Worm (Caenorhabditis elegans): ENCODE measurements around the gene cht-3.

Gene cht-3

DNA sequence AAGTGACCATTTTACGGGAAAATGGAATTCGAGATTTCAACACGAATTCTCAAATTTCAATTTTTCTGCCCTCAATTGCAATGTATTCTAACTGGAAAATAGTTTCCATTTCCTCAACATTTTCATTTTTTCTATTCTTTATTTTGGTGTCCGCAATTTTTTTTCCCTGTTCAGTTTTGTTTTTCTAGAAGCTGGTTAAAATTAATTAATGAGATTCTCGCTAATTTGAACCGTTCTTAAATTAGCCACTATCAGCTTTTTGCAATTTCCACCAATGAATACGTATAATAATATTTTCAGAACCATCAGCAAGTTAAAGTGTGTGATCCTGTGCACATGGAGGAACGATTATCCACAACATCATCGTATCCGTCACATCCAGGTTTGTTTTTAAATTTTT, 46.1 kb upstream of the cht-3 start, which contains the start of gene jnk-1:
TSS of gene jnk-1 (plus strand) at position 301 of the 400 bp plus-strand sequence.
- TF ChIP-seq elt-1 (tag; optimal IDR thresholded peaks at IDR 0.05) (no peak), mdl-1 (tag; optimal IDR thresholded peaks at IDR 0.05) (no peak), egl-27 (tag; optimal IDR thresholded peaks at IDR 0.05) (no peak), nhr-237 (tag; optimal IDR thresholded peaks at IDR 0.05) (no peak), ztf-1 (GFP tag; conservative IDR thresholded peaks at IDR 0.05) (no peak), sem-4 (tag; optimal IDR thresholded peaks at IDR 0.05) (no peak)

DNA sequence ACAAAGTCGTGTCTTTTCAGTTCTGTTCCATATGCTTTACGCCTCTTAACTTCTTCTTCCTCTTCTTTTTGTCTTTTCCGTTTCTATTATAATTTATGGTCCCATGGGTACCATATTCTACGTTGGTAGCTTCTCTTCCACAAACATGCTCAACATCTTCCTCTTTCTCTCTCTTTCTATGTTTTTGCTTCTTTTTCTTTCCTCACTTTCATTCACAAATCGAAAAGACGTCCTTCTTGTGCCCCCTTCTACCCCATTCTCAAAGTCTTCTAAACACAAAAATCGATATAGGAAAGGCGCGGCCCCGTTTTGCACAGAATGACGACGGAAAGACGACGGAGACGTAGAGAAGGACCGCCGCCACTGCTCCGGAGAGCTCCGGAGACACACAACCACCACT, 44.7 kb upstream of the cht-3 start:
- TF ChIP-seq mab-5 (tag; optimal IDR thresholded peaks at IDR 0.05) (peak; percentile 95), unc-55 (GFP tag; optimal IDR thresholded peaks at IDR 0.05) (peak; percentile 53), C34F6.9 (tag; optimal IDR thresholded peaks at IDR 0.05) (peak; percentile 56), gmeb-1 (tag; optimal IDR thresholded peaks at IDR 0.05) (no peak), crh-2 (tag; optimal IDR thresholded peaks at IDR 0.05) (peak; percentile 57), peb-1 (tag; optimal IDR thresholded peaks at IDR 0.05) (no peak), sma-9 (GFP tag; optimal IDR thresholded peaks at IDR 0.05) (peak; percentile 5), sma-9 (tag; optimal IDR thresholded peaks at IDR 0.05) (no peak), elt-1 (tag; optimal IDR thresholded peaks at IDR 0.05) (no peak), zag-1 (tag; optimal IDR thresholded peaks at IDR 0.05) (peak; percentile 33), unc-62 (GFP tag; optimal IDR thresholded peaks at IDR 0.05) (no peak), skn-1 (tag; optimal IDR thresholded peaks at IDR 0.05) (no peak), Y55F3AM.14 (GFP tag; optimal IDR thresholded peaks at IDR 0.05) (peak; percentile 56), lsy-2 (tag; optimal IDR thresholded peaks at IDR 0.05) (peak in 1 of 2 experiments; percentile 65), F13H6.1 (tag; optimal IDR thresholded peaks at IDR 0.05) (peak; percentile 12), ztf-1 (GFP tag; conservative IDR thresholded peaks at IDR 0.05) (no peak), nhr-23 (tag; optimal IDR thresholded peaks at IDR 0.05) (no peak), ZK546.5 (tag; optimal IDR thresholded peaks at IDR 0.05) (no peak), R02D3.7 (tag; optimal IDR thresholded peaks at IDR 0.05) (no peak), nhr-10 (tag; optimal IDR thresholded peaks at IDR 0.05) (no peak), nhr-129 (tag; optimal IDR thresholded peaks at IDR 0.05) (peak; percentile 25), mdl-1 (tag; optimal IDR thresholded peaks at IDR 0.05) (no peak), lin-11 (tag; optimal IDR thresholded peaks at IDR 0.05) (no peak), snpc-4 (tag; optimal IDR thresholded peaks at IDR 0.05) (no peak), lin-39 (tag; optimal IDR thresholded peaks at IDR 0.05) (no peak), nhr-11 (tag; optimal IDR thresholded peaks at IDR 0.05) (no peak), egl-27 (tag; optimal IDR thresholded peaks at IDR 0.05) (no peak), mbf-1 (tag; optimal IDR thresholded peaks at IDR 0.05) (no peak)

ce11 chrIV:6959483-6959882, 43.9 kb upstream of the cht-3 start:
- TF ChIP-seq nhr-25 (tag; optimal IDR thresholded peaks at IDR 0.05) (no peak), lsy-2 (tag; optimal IDR thresholded peaks at IDR 0.05) (peak in 1 of 2 experiments; percentile 52), zag-1 (tag; optimal IDR thresholded peaks at IDR 0.05) (peak; percentile 16), unc-55 (GFP tag; optimal IDR thresholded peaks at IDR 0.05) (peak; percentile 24), aly-2 (tag; optimal IDR thresholded peaks at IDR 0.05) (no peak), sma-9 (GFP tag; optimal IDR thresholded peaks at IDR 0.05) (peak; percentile 17), sma-9 (tag; optimal IDR thresholded peaks at IDR 0.05) (no peak), C34F6.9 (tag; optimal IDR thresholded peaks at IDR 0.05) (peak; percentile 35), fos-1 (tag; optimal IDR thresholded peaks at IDR 0.05) (no peak), crh-2 (tag; optimal IDR thresholded peaks at IDR 0.05) (peak; percentile 27), peb-1 (tag; optimal IDR thresholded peaks at IDR 0.05) (no peak), dmd-4 (tag; optimal IDR thresholded peaks at IDR 0.05) (no peak), ztf-4 (tag; optimal IDR thresholded peaks at IDR 0.05) (no peak), sem-4 (tag; optimal IDR thresholded peaks at IDR 0.05) (peak; percentile 46), nhr-6 (tag; optimal IDR thresholded peaks at IDR 0.05) (peak; percentile 16)

DNA sequence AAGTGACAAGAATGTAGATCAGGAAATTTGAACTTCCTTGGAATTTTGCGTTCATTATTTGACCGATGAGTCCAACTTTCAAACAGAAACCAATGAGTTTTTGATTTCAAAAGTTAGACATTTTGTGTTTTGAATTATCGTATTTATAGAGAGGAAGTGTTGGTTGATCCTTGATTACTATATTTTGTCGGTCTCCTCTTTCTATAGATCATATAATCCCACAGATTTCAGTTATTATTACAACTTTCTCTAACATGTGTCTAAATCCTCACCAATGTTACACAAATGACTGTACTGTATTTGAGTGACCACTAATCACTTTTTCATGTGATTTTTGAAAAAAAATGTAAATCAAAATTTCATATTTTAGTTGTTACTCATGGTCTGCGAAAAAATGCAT, 38.9 kb upstream of the cht-3 start, which contains the start of gene B0478.3:
TSS of gene B0478.3 (minus strand) at position 101 of the 400 bp plus-strand sequence.
- TF ChIP-seq elt-3 (tag; optimal IDR thresholded peaks at IDR 0.05) = no peak
- no peak for TF ChIP-seq ceh-82 (tag; optimal IDR thresholded peaks at IDR 0.05)
- TF ChIP-seq nhr-11 (tag; optimal IDR thresholded peaks at IDR 0.05) = no peak
- TF ChIP-seq ZK546.5 (tag; optimal IDR thresholded peaks at IDR 0.05) = no peak
- TF ChIP-seq sem-4 (tag; optimal IDR thresholded peaks at IDR 0.05) = no peak
- no peak for TF ChIP-seq zag-1 (tag; optimal IDR thresholded peaks at IDR 0.05)
- no peak for TF ChIP-seq nhr-25 (tag; optimal IDR thresholded peaks at IDR 0.05)
